Worm (Caenorhabditis elegans) whole organism, L4/young adult: ENCODE results near the gene R08A2.5.

Experiments used
- W03F9.2 ChIP-seq: fragments of 150-350 bp; optimal IDR thresholded peaks from 2 replicates; lab custom pipeline; 2014; ENCODE audit warnings: missing biosample characterization, missing genetic modification characterization
- dao-5 ChIP-seq: sonication (generic microtip); optimal IDR thresholded peaks from 2 replicates; lab custom pipeline; 2016; ENCODE audit warnings: missing genotype, missing genetic modification characterization, moderate library complexity, missing compliant biosample characterization
- him-1 ChIP-seq: sonication (generic microtip); optimal IDR thresholded peaks from 2 replicates; lab custom pipeline; 2016; ENCODE audit warnings: missing genotype, missing genetic modification reagents, missing genetic modification characterization, missing compliant biosample characterization

- TF ChIP-seq him-1 (tag; lab: Kevin White, UChicago), result no peak
- TF ChIP-seq W03F9.2 (tag; lab: Kevin White, UChicago), result no peak
- no peak for TF ChIP-seq dao-5
Measured at ce11 chrV:14728754-14729153, 16.3 kb downstream of the R08A2.5 start, which contains the start of gene Y50E8A.2.
